Worm (Caenorhabditis elegans) whole organism, L4 larva: ENCODE measurements around the gene Y39E4B.13.

ENCODE experiments used
- F10B5.3 ChIP-seq: sonication (generic microtip); optimal IDR thresholded peaks from 2 replicates; lab custom pipeline; 2016; ENCODE audit warnings: mild to moderate bottlenecking, missing genetic modification characterization, missing compliant biosample characterization
- F26F4.8 ChIP-seq: fragments of 200-800 bp; sonication (Bioruptor generic); conservative IDR thresholded peaks from 2 replicates; pipeline ENCODE4 v1.3.6; 2022; ENCODE audit warnings: missing genetic modification characterization, missing compliant biosample characterization
- T20F7.1 ChIP-seq: fragments of 200-800 bp; sonication (Bioruptor generic); optimal IDR thresholded peaks from 2 replicates; lab custom pipeline; 2018; ENCODE audit warnings: mild to moderate bottlenecking, missing genetic modification characterization, missing compliant biosample characterization
- T26A8.4 ChIP-seq: fragments of 200-800 bp; sonication (Bioruptor generic); IDR thresholded peaks from 2 replicates; pipeline ENCODE4 v1.3.6; 2022; ENCODE audit warnings: missing genetic modification characterization, missing compliant biosample characterization
- Y5F2A.4 ChIP-seq: fragments of 200-800 bp; sonication (Bioruptor generic); optimal IDR thresholded peaks from 2 replicates; lab custom pipeline; 2018; ENCODE audit warnings: mild to moderate bottlenecking, missing genetic modification characterization, missing compliant biosample characterization
- aha-1 ChIP-seq: fragments of 150-350 bp; peaks from one replicate; lab custom pipeline; 2014; ENCODE audit warnings: missing biosample characterization, missing genetic modification characterization
- attf-4 ChIP-seq: sonication (generic microtip); optimal IDR thresholded peaks from 3 replicates; lab custom pipeline; 2017; ENCODE audit warnings: missing biosample characterization, missing genetic modification characterization
- ceh-20 ChIP-seq: fragments of 200-800 bp; sonication (Bioruptor generic); IDR thresholded peaks from 2 replicates; pipeline ENCODE4 v1.3.6; 2022; ENCODE audit warnings: missing genetic modification reagents, missing genetic modification characterization, missing compliant biosample characterization
- ceh-44 ChIP-seq: fragments of 200-800 bp; sonication (Bioruptor generic); IDR thresholded peaks from 2 replicates; pipeline ENCODE4 v1.3.6; 2022; ENCODE audit warnings: missing genetic modification reagents, missing genetic modification characterization, missing compliant biosample characterization
- ceh-62 ChIP-seq: sonication (generic microtip); optimal IDR thresholded peaks from 2 replicates; lab custom pipeline; 2017; ENCODE audit warnings: missing biosample characterization, missing genetic modification characterization
- ceh-82 ChIP-seq: sonication (generic microtip); optimal IDR thresholded peaks from 2 replicates; lab custom pipeline; 2017; ENCODE audit warnings: missing biosample characterization, missing genetic modification characterization
- daf-12 ChIP-seq: fragments of 150-350 bp; optimal IDR thresholded peaks from 2 replicates; lab custom pipeline; 2014; ENCODE audit warnings: missing biosample characterization, missing genetic modification reagents, missing genetic modification characterization
- daf-16 ChIP-seq, 3 experiments: sonication (generic microtip); optimal IDR thresholded peaks; 2 replicates each; lab custom pipeline; 2016 to 2017; ENCODE audit warnings: missing genetic modification characterization in 3 of 3, missing genetic modification reagents in 3 of 3, mild to moderate bottlenecking in 2 of 3, missing compliant biosample characterization in 2 of 3, missing biosample characterization in 1 of 3, moderate library complexity in 1 of 3
- dmd-6 ChIP-seq: fragments of 200-800 bp; sonication (Bioruptor generic); IDR thresholded peaks from 2 replicates; pipeline ENCODE4 v1.3.6; 2022; ENCODE audit warnings: missing genetic modification reagents, missing genetic modification characterization, missing compliant biosample characterization
- dmd-9 ChIP-seq: fragments of 200-800 bp; sonication (Bioruptor generic); IDR thresholded peaks from 2 replicates; pipeline ENCODE4 v1.3.6; 2022; ENCODE audit warnings: missing genetic modification reagents, missing genetic modification characterization, missing compliant biosample characterization
- dpl-1 ChIP-seq: fragments of 150-350 bp; optimal IDR thresholded peaks from 2 replicates; lab custom pipeline; 2014; ENCODE audit warnings: missing biosample characterization, missing genetic modification reagents, missing genetic modification characterization
- egl-43 ChIP-seq: fragments of 200-800 bp; sonication (Bioruptor generic); IDR thresholded peaks from 2 replicates; pipeline ENCODE4 v1.3.6; 2022; ENCODE audit warnings: missing genetic modification reagents, missing genetic modification characterization, missing compliant biosample characterization
- fos-1 ChIP-seq: fragments of 150-350 bp; optimal IDR thresholded peaks from 2 replicates; lab custom pipeline; 2014; ENCODE audit warnings: missing biosample characterization, missing genetic modification characterization
- hlh-30 ChIP-seq: sonication (generic microtip); optimal IDR thresholded peaks from 2 replicates; lab custom pipeline; 2017; ENCODE audit warnings: antibody characterized with exemption, mild to moderate bottlenecking, missing genetic modification characterization, missing compliant biosample characterization; ENCODE audit not compliant: insufficient read depth
- jun-1 ChIP-seq: fragments of 150-350 bp; optimal IDR thresholded peaks from 2 replicates; lab custom pipeline; 2014; ENCODE audit warnings: missing biosample characterization, missing genetic modification reagents, missing genetic modification characterization
- lin-13 ChIP-seq: fragments of 150-350 bp; optimal IDR thresholded peaks from 2 replicates; lab custom pipeline; 2014; ENCODE audit warnings: missing biosample characterization, missing genetic modification reagents, missing genetic modification characterization
- lin-15B ChIP-seq: fragments of 150-350 bp; sonication (generic microtip); optimal IDR thresholded peaks from 3 replicates; lab custom pipeline; 2014; ENCODE audit warnings: missing biosample characterization, missing genetic modification characterization
- lin-38 ChIP-seq: fragments of 200-800 bp; sonication (Bioruptor generic); IDR thresholded peaks from 2 replicates; pipeline ENCODE4 v1.3.6; 2022; ENCODE audit warnings: missing genetic modification reagents, missing genetic modification characterization, missing compliant biosample characterization
- mes-2 ChIP-seq: sonication (generic microtip); optimal IDR thresholded peaks from 2 replicates; lab custom pipeline; 2016; ENCODE audit warnings: missing genotype, mild to moderate bottlenecking, missing genetic modification characterization, missing compliant biosample characterization; ENCODE audit not compliant: poor library complexity, severe bottlenecking
- mxl-3 ChIP-seq: fragments of 200-800 bp; sonication (Bioruptor generic); optimal IDR thresholded peaks from 2 replicates; lab custom pipeline; 2018; ENCODE audit warnings: mild to moderate bottlenecking, missing genetic modification characterization, missing compliant biosample characterization
- nhr-10 ChIP-seq: fragments of 150-350 bp; optimal IDR thresholded peaks from 2 replicates; lab custom pipeline; 2014; ENCODE audit warnings: missing biosample characterization, missing genetic modification characterization
- nhr-11 ChIP-seq: fragments of 150-350 bp; optimal IDR thresholded peaks from 2 replicates; lab custom pipeline; 2014; ENCODE audit warnings: missing biosample characterization, missing genetic modification characterization
- nhr-25 ChIP-seq: sonication (generic microtip); optimal IDR thresholded peaks from 2 replicates; lab custom pipeline; 2017; ENCODE audit warnings: missing genetic modification characterization, mild to moderate bottlenecking, missing compliant biosample characterization, antibody characterized with exemption, moderate library complexity, borderline replicate concordance; ENCODE audit not compliant: insufficient read depth
- nhr-41 ChIP-seq: fragments of 200-800 bp; sonication (Bioruptor generic); IDR thresholded peaks from 2 replicates; pipeline ENCODE4 v1.3.6; 2022; ENCODE audit warnings: missing genetic modification reagents, missing genetic modification characterization, missing compliant biosample characterization
- nhr-42 ChIP-seq: fragments of 200-800 bp; sonication (Bioruptor generic); IDR thresholded peaks from 2 replicates; pipeline ENCODE4 v1.3.6; 2022; ENCODE audit warnings: missing genetic modification characterization, missing compliant biosample characterization
- nhr-48 ChIP-seq: sonication (generic microtip); optimal IDR thresholded peaks from 2 replicates; lab custom pipeline; 2016; ENCODE audit warnings: mild to moderate bottlenecking, missing genetic modification characterization, missing compliant biosample characterization
- nhr-6 ChIP-seq: fragments of 150-350 bp; optimal IDR thresholded peaks from 2 replicates; lab custom pipeline; 2014; ENCODE audit warnings: missing biosample characterization, missing genetic modification characterization
- nhr-76 ChIP-seq: fragments of 150-350 bp; optimal IDR thresholded peaks from 2 replicates; lab custom pipeline; 2014; ENCODE audit warnings: missing biosample characterization, missing genetic modification characterization
- php-3 ChIP-seq: fragments of 200-800 bp; sonication (Bioruptor generic); IDR thresholded peaks from 2 replicates; pipeline ENCODE4 v1.3.6; 2022; ENCODE audit warnings: missing genetic modification reagents, missing genetic modification characterization, missing compliant biosample characterization
- rbr-2 ChIP-seq: sonication (generic microtip); optimal IDR thresholded peaks from 2 replicates; lab custom pipeline; 2016; ENCODE audit warnings: missing genotype, missing genetic modification characterization, missing compliant biosample characterization
- saeg-2 ChIP-seq: fragments of 200-800 bp; sonication (Bioruptor generic); IDR thresholded peaks from 2 replicates; pipeline ENCODE4 v1.3.6; 2022; ENCODE audit warnings: missing genetic modification reagents, missing genetic modification characterization, missing compliant biosample characterization
- set-16 ChIP-seq: fragments of 200-800 bp; sonication (Bioruptor generic); IDR thresholded peaks from 2 replicates; pipeline ENCODE4 v1.3.6; 2022; ENCODE audit warnings: missing genetic modification reagents, missing genetic modification characterization, missing compliant biosample characterization
- snpc-1.2 ChIP-seq: fragments of 200-800 bp; sonication (Bioruptor generic); IDR thresholded peaks from 2 replicates; pipeline ENCODE4 v1.3.6; 2022; ENCODE audit warnings: missing genetic modification reagents, missing genetic modification characterization, missing compliant biosample characterization
- spr-1 ChIP-seq: sonication (generic microtip); optimal IDR thresholded peaks from 2 replicates; lab custom pipeline; 2016; ENCODE audit warnings: mild to moderate bottlenecking, missing genetic modification characterization, missing compliant biosample characterization
- tra-1 ChIP-seq: fragments of 200-800 bp; sonication (Bioruptor generic); IDR thresholded peaks from 2 replicates; pipeline ENCODE4 v1.3.6; 2022; ENCODE audit warnings: missing genetic modification reagents, missing genetic modification characterization, missing compliant biosample characterization
- unc-62 ChIP-seq, 3 experiments: fragments of 150-350 bp in 1 of 3; sonication (generic microtip); optimal IDR thresholded peaks in 2 of 3; peaks in 1 of 3; 1 replicate in 1 of 3; 2 replicates in 2 of 3; lab custom pipeline; 2014 to 2017; ENCODE audit warnings: missing biosample characterization in 3 of 3, missing genetic modification characterization in 3 of 3, missing genetic modification reagents in 3 of 3, missing genotype in 1 of 3
- vab-7 ChIP-seq: fragments of 200-800 bp; sonication (Bioruptor generic); IDR thresholded peaks from 2 replicates; pipeline ENCODE4 v1.3.6; 2022; ENCODE audit warnings: missing genetic modification reagents, missing genetic modification characterization, missing compliant biosample characterization
- zag-1 ChIP-seq: fragments of 150-350 bp; optimal IDR thresholded peaks from 2 replicates; lab custom pipeline; 2014; ENCODE audit warnings: missing biosample characterization, missing genetic modification characterization
- zfp-3 ChIP-seq: fragments of 200-800 bp; sonication (Bioruptor generic); conservative IDR thresholded peaks from 2 replicates; pipeline ENCODE4 v1.3.6; 2022; ENCODE audit warnings: missing genetic modification reagents, missing genetic modification characterization, missing compliant biosample characterization
- ztf-11 ChIP-seq: fragments of 150-350 bp; optimal IDR thresholded peaks from 2 replicates; lab custom pipeline; 2014; ENCODE audit warnings: missing biosample characterization, missing genetic modification characterization
- ztf-7 ChIP-seq: fragments of 150-350 bp; optimal IDR thresholded peaks from 2 replicates; lab custom pipeline; 2014; ENCODE audit warnings: missing biosample characterization, missing genetic modification characterization

Y39E4B.13 gene

ce11 chrIII:13061136-13061535, 29.8 kb upstream of the Y39E4B.13 start (continued):
- TF ChIP-seq daf-16 (GFP tag; optimal IDR thresholded peaks at IDR 0.05; lab: Kevin White, UChicago) (peak in 1 of 2 experiments; percentile 47), daf-16 (tag; optimal IDR thresholded peaks at IDR 0.05; lab: Kevin White, UChicago) (peak; percentile 79), dmd-6 (GFP tag; lab: Robert Waterston, UW) (peak; percentile 89), mxl-3 (GFP tag; lab: Kevin White, UChicago) (peak; percentile 79), ceh-20 (GFP tag; lab: Robert Waterston, UW) (peak; percentile 80), jun-1 (tag; lab: Kevin White, UChicago) (peak; percentile 68), dpl-1 (GFP tag; lab: Kevin White, UChicago) (peak; percentile 61), saeg-2 (GFP tag; lab: Robert Waterston, UW) (0 out of 2 replicates have a peak, but pooled peaks have one; percentile 9), tra-1 (GFP tag; lab: Robert Waterston, UW) (peak; percentile 89), rbr-2 (tag; lab: Kevin White, UChicago) (peak; percentile 81), php-3 (GFP tag; lab: Robert Waterston, UW) (0 out of 2 replicates have a peak, but pooled peaks have one; percentile 24), nhr-48 (peak; percentile 85), lin-38 (peak; percentile 52), lin-15B (no peak), hlh-30 (peak; percentile 99), ceh-44 (no peak), vab-7 (GFP tag; lab: Robert Waterston, UW) (no peak), mes-2 (tag; lab: Kevin White, UChicago) (peak; percentile 83), nhr-11 (tag; lab: Kevin White, UChicago) (peak; percentile 90)

DNA sequence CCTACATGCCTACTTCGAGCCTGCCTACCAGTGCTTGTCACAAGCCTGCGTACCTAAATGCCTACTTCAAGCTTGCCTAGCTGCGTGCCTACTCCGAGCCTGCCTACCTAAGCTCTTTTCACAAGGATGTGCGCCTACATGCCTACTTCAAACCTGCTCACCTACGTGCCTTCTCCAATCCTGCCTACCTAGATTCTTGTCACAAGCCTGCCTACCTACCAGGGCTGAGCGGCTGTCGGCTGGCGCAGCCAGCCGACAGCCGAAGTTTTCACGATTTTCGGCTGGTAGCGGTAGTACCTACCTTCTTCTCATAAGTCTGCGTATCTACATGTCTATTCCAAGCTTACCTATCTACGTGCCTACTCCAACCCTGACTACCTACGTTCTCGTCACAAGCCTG, 29.2 kb upstream of the Y39E4B.13 start:
- peak; percentile 61 for TF ChIP-seq aha-1 (tag; lab: Kevin White, UChicago)
- TF ChIP-seq snpc-1.2 = no peak
- peak; percentile 56 for TF ChIP-seq set-16 (GFP tag; lab: Robert Waterston, UW)

- TF ChIP-seq fos-1 = no peak
- TF ChIP-seq ceh-82 = no peak
- TF ChIP-seq nhr-76 (tag; lab: Kevin White, UChicago) = no peak
- no peak for TF ChIP-seq ceh-62 (tag; lab: Kevin White, UChicago)
- peak; percentile 87 for TF ChIP-seq nhr-6 (tag; lab: Kevin White, UChicago)
- no peak for TF ChIP-seq ztf-11 (tag; lab: Kevin White, UChicago)
- TF ChIP-seq T20F7.1 (GFP tag; lab: Kevin White, UChicago) = peak; percentile 73
- TF ChIP-seq unc-62 (GFP tag; optimal IDR thresholded peaks at IDR 0.05 in 1 of 2; lab: Kevin White, UChicago) = peak in 1 of 2 experiments; percentile 97
- peak; percentile 71 for TF ChIP-seq unc-62 (tag; optimal IDR thresholded peaks at IDR 0.05; lab: Kevin White, UChicago)
- TF ChIP-seq mes-2 (tag; lab: Kevin White, UChicago) = peak; percentile 71
- no peak for TF ChIP-seq daf-12 (tag; lab: Kevin White, UChicago)
- TF ChIP-seq ztf-7 (tag; lab: Kevin White, UChicago) = peak; percentile 25
- peak; percentile 29 for TF ChIP-seq attf-4 (tag; lab: Kevin White, UChicago)
- no peak for TF ChIP-seq Y5F2A.4
- peak; percentile 18; the same call in 1 of the 2 replicates for TF ChIP-seq T26A8.4 (GFP tag; lab: Robert Waterston, UW)
- TF ChIP-seq zag-1 (tag; lab: Kevin White, UChicago) = peak; percentile 28
- TF ChIP-seq dmd-9 = 0 out of 2 replicates have a peak, but pooled peaks have one; percentile 58
- no peak for TF ChIP-seq snpc-1.2
- peak; percentile 21 for TF ChIP-seq F10B5.3 (tag; lab: Kevin White, UChicago)
- TF ChIP-seq dmd-6 (GFP tag; lab: Robert Waterston, UW) = peak; percentile 72
- TF ChIP-seq nhr-41 = peak; percentile 23; the same call in 1 of the 2 replicates
- TF ChIP-seq spr-1 = peak; percentile 82
- no peak for TF ChIP-seq nhr-10 (tag; lab: Kevin White, UChicago)
- TF ChIP-seq zfp-3 = no peak
- TF ChIP-seq lin-13 = peak; percentile 77
- peak; percentile 85 for TF ChIP-seq egl-43 (GFP tag; lab: Robert Waterston, UW)
- peak; percentile 78 for TF ChIP-seq nhr-11 (tag; lab: Kevin White, UChicago)
- peak; percentile 70 for TF ChIP-seq nhr-25
- no peak for TF ChIP-seq F26F4.8 (GFP tag; lab: Robert Waterston, UW)
- no peak for TF ChIP-seq nhr-42 (GFP tag; lab: Robert Waterston, UW)
These were observed 28.4 kb upstream of the Y39E4B.13 start for ce11 chrIII:13062414-13062965.
